Fruit fly (Drosophila melanogaster) whole organism, embryonic: ENCODE measurements around the gene CG13390.

Experiments
- Ada2b ChIP-seq: fragments of 200-800 bp; sonication (Bioruptor generic); IDR thresholded peaks from 2 replicates; pipeline ENCODE4 v1.3.6; 2022; ENCODE audit warnings: missing biosample characterization, missing genetic modification characterization
- Bdp1 ChIP-seq: fragments of 200-800 bp; sonication (Bioruptor generic); optimal IDR thresholded peaks from 3 replicates; lab custom pipeline; 2016; ENCODE audit warnings: missing biosample characterization, missing genetic modification characterization
- CG10209 ChIP-seq: fragments of 200-800 bp; sonication (Bioruptor generic); optimal IDR thresholded peaks from 3 replicates; lab custom pipeline; 2017; ENCODE audit warnings: missing biosample characterization, mild to moderate bottlenecking, missing genetic modification characterization, missing genetic modification reagents
- CG10321 ChIP-seq: fragments of 200-800 bp; sonication (Bioruptor generic); IDR thresholded peaks from 2 replicates; pipeline ENCODE4 v1.3.6; 2022; ENCODE audit warnings: missing biosample characterization, missing genetic modification characterization
- CG10366 ChIP-seq: fragments of 200-800 bp; sonication (Bioruptor generic); IDR thresholded peaks from 2 replicates; pipeline ENCODE4 v1.3.6; 2022; ENCODE audit warnings: missing biosample characterization, missing genetic modification characterization
- CG10462 ChIP-seq: fragments of 200-800 bp; sonication (Bioruptor generic); optimal IDR thresholded peaks from 2 replicates; lab custom pipeline; 2016; ENCODE audit warnings: missing biosample characterization, missing genetic modification characterization
- CG15011 ChIP-seq: fragments of 200-800 bp; sonication (Bioruptor generic); optimal IDR thresholded peaks from 3 replicates; lab custom pipeline; 2018; ENCODE audit warnings: missing biosample characterization, mild to moderate bottlenecking, missing genetic modification characterization
- CG1529 ChIP-seq: fragments of 200-800 bp; sonication (Bioruptor generic); optimal IDR thresholded peaks from 3 replicates; lab custom pipeline; 2018; ENCODE audit warnings: missing biosample characterization, missing genetic modification characterization
- CG16863 ChIP-seq: fragments of 200-800 bp; sonication (Bioruptor generic); optimal IDR thresholded peaks from 3 replicates; lab custom pipeline; 2016; ENCODE audit warnings: missing biosample characterization, missing genetic modification characterization
- CG17361 ChIP-seq: fragments of 200-800 bp; sonication (Bioruptor generic); IDR thresholded peaks from 3 replicates; pipeline ENCODE4 v1.3.6; 2022; ENCODE audit warnings: missing biosample characterization, missing genetic modification characterization
- CG2120 ChIP-seq: fragments of 200-800 bp; sonication (Bioruptor generic); optimal IDR thresholded peaks from 3 replicates; lab custom pipeline; 2016; ENCODE audit warnings: missing biosample characterization, missing genetic modification characterization
- CG3163 ChIP-seq: fragments of 200-800 bp; sonication (Bioruptor generic); optimal IDR thresholded peaks from 3 replicates; lab custom pipeline; 2016; ENCODE audit warnings: missing biosample characterization, missing genetic modification characterization
- CG32767 ChIP-seq: fragments of 200-800 bp; sonication (Bioruptor generic); IDR thresholded peaks from 2 replicates; pipeline ENCODE4 v1.3.6; 2022; ENCODE audit warnings: missing biosample characterization, missing genetic modification characterization
- CG3281 ChIP-seq: fragments of 200-800 bp; sonication (Bioruptor generic); optimal IDR thresholded peaks from 3 replicates; lab custom pipeline; 2017; ENCODE audit warnings: missing biosample characterization, mild to moderate bottlenecking, missing genetic modification characterization
- CG4404 ChIP-seq: fragments of 200-800 bp; sonication (Bioruptor generic); IDR thresholded peaks from 2 replicates; pipeline ENCODE4 v1.3.6; 2022; ENCODE audit warnings: missing biosample characterization, missing genetic modification characterization
- CG4820 ChIP-seq: fragments of 200-800 bp; sonication (Bioruptor generic); optimal IDR thresholded peaks from 3 replicates; lab custom pipeline; 2016; ENCODE audit warnings: missing biosample characterization, missing genetic modification characterization
- CG5180 ChIP-seq: fragments of 200-800 bp; sonication (Bioruptor generic); optimal IDR thresholded peaks from 3 replicates; lab custom pipeline; 2017; ENCODE audit warnings: missing biosample characterization, missing genetic modification characterization, mild to moderate bottlenecking, moderate library complexity, missing genetic modification reagents
- CG6175 ChIP-seq: fragments of 200-800 bp; sonication (Bioruptor generic); IDR thresholded peaks from 3 replicates; pipeline ENCODE4 v1.3.6; 2022; ENCODE audit warnings: missing biosample characterization, missing genetic modification characterization
- CG6654 ChIP-seq: fragments of 200-800 bp; sonication (Bioruptor generic); optimal IDR thresholded peaks from 2 replicates; lab custom pipeline; 2017; ENCODE audit warnings: missing biosample characterization, mild to moderate bottlenecking, missing genetic modification characterization
- CG6689 ChIP-seq: fragments of 200-800 bp; sonication (Bioruptor generic); IDR thresholded peaks from 2 replicates; pipeline ENCODE4 v1.3.6; 2022; ENCODE audit warnings: missing biosample characterization, missing genetic modification characterization
- CG6765 ChIP-seq: fragments of 200-800 bp; sonication (Bioruptor generic); optimal IDR thresholded peaks from 3 replicates; lab custom pipeline; 2017; ENCODE audit warnings: missing biosample characterization, mild to moderate bottlenecking, missing genetic modification characterization
- CG6791 ChIP-seq: fragments of 200-800 bp; sonication (Bioruptor generic); IDR thresholded peaks from 3 replicates; pipeline ENCODE4 v1.3.6; 2022; ENCODE audit warnings: missing biosample characterization, missing genetic modification characterization; ENCODE audit not compliant: partially characterized antibody
- CG6854 ChIP-seq: fragments of 200-800 bp; sonication (Bioruptor generic); optimal IDR thresholded peaks from 3 replicates; lab custom pipeline; 2017; ENCODE audit warnings: missing biosample characterization, mild to moderate bottlenecking, missing genetic modification characterization
- CG7928 ChIP-seq: fragments of 200-800 bp; sonication (Bioruptor generic); optimal IDR thresholded peaks from 2 replicates; lab custom pipeline; 2017; ENCODE audit warnings: missing biosample characterization, mild to moderate bottlenecking, missing genetic modification characterization
- CG8765 ChIP-seq: fragments of 200-800 bp; sonication (Bioruptor generic); IDR thresholded peaks from 2 replicates; pipeline ENCODE4 v1.3.6; 2022; ENCODE audit warnings: missing biosample characterization, missing genetic modification characterization
- CG9817 ChIP-seq: fragments of 200-800 bp; sonication (Bioruptor generic); optimal IDR thresholded peaks from 2 replicates; lab custom pipeline; 2018; ENCODE audit warnings: missing biosample characterization, mild to moderate bottlenecking, missing genetic modification characterization, moderate library complexity
- Chrac-16 ChIP-seq: fragments of 200-800 bp; sonication (Bioruptor generic); optimal IDR thresholded peaks from 3 replicates; lab custom pipeline; 2016; ENCODE audit warnings: missing biosample characterization, missing genetic modification characterization
- D19B ChIP-seq: fragments of 200-800 bp; sonication (Bioruptor generic); optimal IDR thresholded peaks from 2 replicates; lab custom pipeline; 2017; ENCODE audit warnings: missing biosample characterization, mild to moderate bottlenecking, missing genetic modification characterization
- Dad ChIP-seq: fragments of 200-800 bp; sonication (Bioruptor generic); optimal IDR thresholded peaks from 3 replicates; lab custom pipeline; 2016; ENCODE audit warnings: missing biosample characterization, missing genetic modification characterization
- Doc3 ChIP-seq: fragments of 200-800 bp; sonication (Bioruptor generic); IDR thresholded peaks from 3 replicates; pipeline ENCODE4 v1.3.6; 2022; ENCODE audit warnings: missing biosample characterization, missing genetic modification characterization; ENCODE audit not compliant: partially characterized antibody
- Eip74EF ChIP-seq, 2 experiments: fragments of 200-800 bp in 1 of 2; fragments of >200 bp in 1 of 2; sonication (Bioruptor generic) in 1 of 2; optimal IDR thresholded peaks; 2 replicates each; lab custom pipeline; 2017 to 2019; ENCODE audit warnings: missing biosample characterization in 2 of 2, missing genetic modification characterization in 2 of 2, mild to moderate bottlenecking in 1 of 2, moderate library complexity in 1 of 2
- HLHmδ ChIP-seq: fragments of 200-800 bp; sonication (Bioruptor generic); optimal IDR thresholded peaks from 2 replicates; lab custom pipeline; 2018; ENCODE audit warnings: missing biosample characterization, mild to moderate bottlenecking, missing genetic modification characterization, moderate library complexity
- HmgD ChIP-seq: fragments of 200-800 bp; sonication (Bioruptor generic); optimal IDR thresholded peaks from 3 replicates; lab custom pipeline; 2016; ENCODE audit warnings: missing biosample characterization, missing genetic modification characterization
- Hr39 ChIP-seq: fragments of >200 bp; optimal IDR thresholded peaks from 2 replicates; lab custom pipeline; 2017
- Mad ChIP-seq: fragments of 200-800 bp; sonication (Bioruptor generic); optimal IDR thresholded peaks from 2 replicates; lab custom pipeline; 2016; ENCODE audit warnings: missing biosample characterization, missing genetic modification characterization
- Ravus ChIP-seq: fragments of 200-800 bp; sonication (Bioruptor generic); IDR thresholded peaks from 2 replicates; pipeline ENCODE4 v1.3.6; 2022; ENCODE audit warnings: missing biosample characterization, missing genetic modification characterization
- Spps ChIP-seq: fragments of 200-800 bp; sonication (Bioruptor generic); optimal IDR thresholded peaks from 2 replicates; lab custom pipeline; 2018; ENCODE audit warnings: missing biosample characterization, mild to moderate bottlenecking, missing genetic modification characterization
- ab ChIP-seq: fragments of 200-800 bp; sonication (Bioruptor generic); optimal IDR thresholded peaks from 2 replicates; lab custom pipeline; 2016; ENCODE audit warnings: missing biosample characterization, missing genetic modification characterization
- bbx ChIP-seq: fragments of 200-800 bp; sonication (Bioruptor generic); IDR thresholded peaks from 2 replicates; pipeline ENCODE4 v1.3.6; 2022; ENCODE audit warnings: missing biosample characterization, missing genetic modification characterization; ENCODE audit not compliant: partially characterized antibody
- chinmo ChIP-seq: fragments of 200-800 bp; sonication (Bioruptor generic); IDR thresholded peaks from 4 replicates; pipeline ENCODE4 v1.3.6; 2022; ENCODE audit warnings: missing biosample characterization, missing genetic modification characterization; ENCODE audit not compliant: partially characterized antibody
- inv ChIP-seq: fragments of 200-800 bp; sonication (Bioruptor generic); IDR thresholded peaks from 2 replicates; pipeline ENCODE4 v1.3.6; 2022; ENCODE audit warnings: missing biosample characterization, missing genetic modification characterization; ENCODE audit not compliant: partially characterized antibody
- kay ChIP-seq: fragments of 200-800 bp; sonication (Bioruptor generic); optimal IDR thresholded peaks from 2 replicates; lab custom pipeline; 2016; ENCODE audit warnings: missing biosample characterization, missing genetic modification characterization
- knrl ChIP-seq: fragments of 200-800 bp; sonication (Bioruptor generic); IDR thresholded peaks from 3 replicates; pipeline ENCODE4 v1.3.6; 2022; ENCODE audit warnings: missing biosample characterization, missing genetic modification characterization; ENCODE audit not compliant: partially characterized antibody
- org-1 ChIP-seq: fragments of 200-800 bp; sonication (Bioruptor generic); optimal IDR thresholded peaks from 2 replicates; lab custom pipeline; 2017; ENCODE audit warnings: missing biosample characterization, missing genetic modification characterization
- pita ChIP-seq: fragments of 200-800 bp; sonication (Bioruptor generic); optimal IDR thresholded peaks from 2 replicates; lab custom pipeline; 2017; ENCODE audit warnings: missing biosample characterization, mild to moderate bottlenecking, missing genetic modification characterization
- pros ChIP-seq: fragments of 200-800 bp; sonication (Bioruptor generic); optimal IDR thresholded peaks from 3 replicates; lab custom pipeline; 2019; ENCODE audit warnings: missing biosample characterization, mild to moderate bottlenecking, missing genetic modification characterization, moderate library complexity
- pzg ChIP-seq: fragments of 200-800 bp; sonication (Bioruptor generic); optimal IDR thresholded peaks from 3 replicates; lab custom pipeline; 2018; ENCODE audit warnings: missing biosample characterization, mild to moderate bottlenecking, missing genetic modification characterization, moderate library complexity
- sr ChIP-seq: fragments of 200-800 bp; sonication (Bioruptor generic); IDR thresholded peaks from 3 replicates; pipeline ENCODE4 v1.3.6; 2022; ENCODE audit warnings: missing biosample characterization, missing genetic modification characterization
- stwl ChIP-seq: fragments of 200-800 bp; sonication (Bioruptor generic); optimal IDR thresholded peaks from 3 replicates; lab custom pipeline; 2018; ENCODE audit warnings: missing biosample characterization, mild to moderate bottlenecking, missing genetic modification characterization, moderate library complexity
- yki ChIP-seq: fragments of >200 bp; optimal IDR thresholded peaks from 3 replicates; lab custom pipeline; 2018

CG13390 gene

dm6 chr2L:8362273-8362954, 14.2 kb downstream of the CG13390 start, which contains the start of gene CG7627 (continued):
- TF ChIP-seq CG16863 (GFP tag; lab: Kevin White, UChicago): peak; percentile 40
- peak; percentile 22; the same call in 1 of the 3 replicates for TF ChIP-seq sr (GFP tag; lab: Robert Waterston, UW)
- peak; percentile 64 for TF ChIP-seq D19B (GFP tag; lab: Kevin White, UChicago)
- peak; percentile 59 for TF ChIP-seq org-1 (GFP tag; lab: Kevin White, UChicago)
- peak; percentile 74; the same call in 2 of the 4 replicates for TF ChIP-seq chinmo (GFP tag; lab: Robert Waterston, UW)
- peak; percentile 75 for TF ChIP-seq CG6689
- TF ChIP-seq pros (GFP tag; lab: Kevin White, UChicago): no peak
- peak; percentile 45 for TF ChIP-seq CG10462 (GFP tag; lab: Kevin White, UChicago)
- TF ChIP-seq Dad (GFP tag; lab: Kevin White, UChicago): peak; percentile 61
- TF ChIP-seq yki: no peak
- no peak for TF ChIP-seq HLHmδ
- TF ChIP-seq HmgD (GFP tag; lab: Kevin White, UChicago): peak; percentile 65
- TF ChIP-seq Spps: no peak
- peak; percentile 49 for TF ChIP-seq CG7928 (GFP tag; lab: Kevin White, UChicago)
- TF ChIP-seq inv (GFP tag; lab: Robert Waterston, UW): no peak
- TF ChIP-seq ab (GFP tag; lab: Kevin White, UChicago): peak; percentile 72
- TF ChIP-seq Doc3: no peak
- peak; percentile 79 for TF ChIP-seq CG10209 (GFP tag; lab: Kevin White, UChicago)
- TF ChIP-seq Eip74EF (GFP tag; optimal IDR thresholded peaks at IDR 0.05; lab: Kevin White, UChicago): peak in 1 of 2 experiments; percentile 41
- peak; percentile 40 for TF ChIP-seq CG3163
- TF ChIP-seq Ada2b (GFP tag; lab: Robert Waterston, UW): peak; percentile 83
- TF ChIP-seq CG17361: peak; percentile 81
- TF ChIP-seq CG4404 (GFP tag; lab: Robert Waterston, UW): peak; percentile 78
- TF ChIP-seq CG1529 (GFP tag; lab: Kevin White, UChicago): peak; percentile 20
- peak; percentile 89 for TF ChIP-seq CG2120 (GFP tag; lab: Kevin White, UChicago)
- TF ChIP-seq CG15011 (GFP tag; lab: Kevin White, UChicago): peak; percentile 1
- TF ChIP-seq CG5180: peak; percentile 58
- peak; percentile 53 for TF ChIP-seq CG6654
- no peak for TF ChIP-seq pita (GFP tag; lab: Kevin White, UChicago)
- no peak for TF ChIP-seq CG8765
- peak; percentile 62 for TF ChIP-seq Chrac-16 (GFP tag; lab: Kevin White, UChicago)
- TF ChIP-seq CG3281 (GFP tag; lab: Kevin White, UChicago): peak; percentile 81
- TF ChIP-seq Mad: no peak
- peak; percentile 54 for TF ChIP-seq Ravus (GFP tag; lab: Robert Waterston, UW)
- TF ChIP-seq CG6765 (GFP tag; lab: Kevin White, UChicago): peak; percentile 67
- TF ChIP-seq bbx (GFP tag; lab: Robert Waterston, UW): peak; percentile 48; the same call in 1 of the 2 replicates
- peak; percentile 74 for TF ChIP-seq CG9817 (tag; lab: Kevin White, UChicago)
- peak; percentile 73 for TF ChIP-seq CG10366
- no peak for TF ChIP-seq Hr39
- peak; percentile 72 for TF ChIP-seq CG4820 (GFP tag; lab: Kevin White, UChicago)
- TF ChIP-seq CG32767 (GFP tag; lab: Robert Waterston, UW): peak; percentile 64; the same call in 1 of the 2 replicates
- peak; percentile 60 for TF ChIP-seq CG6854 (GFP tag; lab: Kevin White, UChicago)
- TF ChIP-seq Bdp1 (GFP tag; lab: Kevin White, UChicago): peak; percentile 61
- TF ChIP-seq kay (GFP tag; lab: Kevin White, UChicago): peak; percentile 31
- TF ChIP-seq CG6175 (GFP tag; lab: Robert Waterston, UW): peak; percentile 74; the same call in 2 of the 3 replicates
- TF ChIP-seq pzg (GFP tag; lab: Kevin White, UChicago): peak; percentile 9
- no peak for TF ChIP-seq CG6791 (GFP tag; lab: Robert Waterston, UW)
- TF ChIP-seq knrl: no peak
- no peak for TF ChIP-seq stwl (tag; lab: Kevin White, UChicago)
- TF ChIP-seq CG10321 (GFP tag; lab: Robert Waterston, UW): no peak
